Fruit fly (Drosophila melanogaster) whole organism, prepupa: ENCODE results near the gene Adsl.

ENCODE experiments used
- Blimp-1 ChIP-seq: fragments of 200-800 bp; sonication (Bioruptor generic); optimal IDR thresholded peaks from 3 replicates; lab custom pipeline; 2017; ENCODE audit warnings: missing biosample characterization, missing genetic modification characterization, mild to moderate bottlenecking, moderate library complexity, missing genetic modification reagents
- CG10631 ChIP-seq: fragments of 200-800 bp; sonication (Bioruptor generic); optimal IDR thresholded peaks from 2 replicates; lab custom pipeline; 2016; ENCODE audit warnings: missing biosample characterization, missing genetic modification characterization
- CG10669 ChIP-seq: fragments of 200-800 bp; sonication (Bioruptor generic); optimal IDR thresholded peaks from 3 replicates; lab custom pipeline; 2018; ENCODE audit warnings: missing biosample characterization, mild to moderate bottlenecking, missing genetic modification characterization, moderate library complexity
- CG11762 ChIP-seq: fragments of 200-800 bp; sonication (Bioruptor generic); optimal IDR thresholded peaks from 3 replicates; lab custom pipeline; 2016; ENCODE audit warnings: missing biosample characterization, missing genetic modification characterization; ENCODE audit not compliant: insufficient read depth
- CG11902 ChIP-seq: fragments of 200-800 bp; sonication (Bioruptor generic); optimal IDR thresholded peaks from 3 replicates; lab custom pipeline; 2016; ENCODE audit warnings: missing biosample characterization, missing genetic modification characterization
- CG15336 ChIP-seq: fragments of 200-800 bp; sonication (Bioruptor generic); IDR thresholded peaks from 2 replicates; pipeline ENCODE4 v1.3.6; 2022; ENCODE audit warnings: missing biosample characterization, missing genetic modification characterization
- CG1621 ChIP-seq: fragments of 200-800 bp; sonication (Bioruptor generic); optimal IDR thresholded peaks from 3 replicates; lab custom pipeline; 2018; ENCODE audit warnings: missing biosample characterization, mild to moderate bottlenecking, missing genetic modification characterization
- CG16779 ChIP-seq: fragments of 200-800 bp; sonication (Bioruptor generic); optimal IDR thresholded peaks from 3 replicates; lab custom pipeline; 2017; ENCODE audit warnings: missing biosample characterization, mild to moderate bottlenecking, missing genetic modification characterization
- CG3032 ChIP-seq: fragments of 200-800 bp; optimal IDR thresholded peaks from 2 replicates; lab custom pipeline; 2019; ENCODE audit warnings: missing biosample characterization, mild to moderate bottlenecking, missing genetic modification characterization, moderate library complexity
- CG34406 ChIP-seq: fragments of 200-800 bp; sonication (Bioruptor generic); optimal IDR thresholded peaks from 3 replicates; lab custom pipeline; 2016; ENCODE audit warnings: missing biosample characterization, missing genetic modification characterization
- CG3919 ChIP-seq: fragments of 200-800 bp; sonication (Bioruptor generic); optimal IDR thresholded peaks from 3 replicates; lab custom pipeline; 2016; ENCODE audit warnings: missing biosample characterization, missing genetic modification characterization
- CG6276 ChIP-seq: fragments of 200-800 bp; sonication (Bioruptor generic); optimal IDR thresholded peaks from 2 replicates; lab custom pipeline; 2017; ENCODE audit warnings: missing biosample characterization, mild to moderate bottlenecking, missing genetic modification characterization
- CG6792 ChIP-seq: fragments of 200-800 bp; sonication (Bioruptor generic); optimal IDR thresholded peaks from 3 replicates; lab custom pipeline; 2016; ENCODE audit warnings: missing biosample characterization, missing genetic modification characterization
- CG6808 ChIP-seq: fragments of 200-800 bp; sonication (Bioruptor generic); optimal IDR thresholded peaks from 3 replicates; lab custom pipeline; 2017; ENCODE audit warnings: missing biosample characterization, missing genetic modification characterization, mild to moderate bottlenecking, moderate library complexity, missing genetic modification reagents
- CG7368 ChIP-seq: fragments of 200-800 bp; sonication (Bioruptor generic); optimal IDR thresholded peaks from 3 replicates; lab custom pipeline; 2016; ENCODE audit warnings: missing biosample characterization, missing genetic modification characterization
- CG8119 ChIP-seq: fragments of 200-800 bp; sonication (Bioruptor generic); IDR thresholded peaks from 3 replicates; pipeline ENCODE4 v1.3.6; 2022; ENCODE audit warnings: missing biosample characterization, missing genetic modification characterization
- CG8319 ChIP-seq: fragments of 200-800 bp; sonication (Bioruptor generic); optimal IDR thresholded peaks from 3 replicates; lab custom pipeline; 2016; ENCODE audit warnings: missing biosample characterization, missing genetic modification characterization
- Eip75B ChIP-seq: fragments of 200-800 bp; sonication (Bioruptor generic); optimal IDR thresholded peaks from 3 replicates; lab custom pipeline; 2016; ENCODE audit warnings: missing biosample characterization, missing genetic modification characterization
- Eip78C ChIP-seq: fragments of 200-800 bp; sonication (Bioruptor generic); peaks from one replicate; lab custom pipeline; 2016; ENCODE audit warnings: missing biosample characterization, missing genetic modification characterization
- Eip93F ChIP-seq: fragments of 200-800 bp; sonication (Bioruptor generic); optimal IDR thresholded peaks from 2 replicates; lab custom pipeline; 2016; ENCODE audit warnings: missing biosample characterization, mild to moderate bottlenecking, missing genetic modification characterization
- Ets21C ChIP-seq: fragments of 200-800 bp; sonication (Bioruptor generic); optimal IDR thresholded peaks from 3 replicates; lab custom pipeline; 2016; ENCODE audit warnings: missing biosample characterization, missing genetic modification characterization
- Ets96B ChIP-seq: fragments of 200-800 bp; optimal IDR thresholded peaks from 2 replicates; lab custom pipeline; 2019; ENCODE audit warnings: missing biosample characterization, mild to moderate bottlenecking, missing genetic modification characterization, moderate library complexity
- Gug ChIP-seq: fragments of 200-800 bp; sonication (Bioruptor generic); IDR thresholded peaks from 2 replicates; pipeline ENCODE4 v1.3.6; 2022; ENCODE audit warnings: missing biosample characterization, missing genetic modification characterization
- Hr38 ChIP-seq: sonication (Bioruptor generic); optimal IDR thresholded peaks from 2 replicates; lab custom pipeline; 2016; ENCODE audit warnings: missing biosample characterization, missing genetic modification characterization
- Hr39 ChIP-seq: fragments of 200-800 bp; sonication (Bioruptor generic); optimal IDR thresholded peaks from 2 replicates; lab custom pipeline; 2016; ENCODE audit warnings: missing biosample characterization, missing genetic modification characterization
- Hr4 ChIP-seq: fragments of 200-800 bp; sonication (Bioruptor generic); optimal IDR thresholded peaks from 3 replicates; lab custom pipeline; 2016; ENCODE audit warnings: missing biosample characterization, missing genetic modification characterization
- Met ChIP-seq: fragments of 200-800 bp; sonication (Bioruptor generic); optimal IDR thresholded peaks from 3 replicates; lab custom pipeline; 2016; ENCODE audit warnings: missing biosample characterization, missing genetic modification characterization
- Smox ChIP-seq: fragments of 200-800 bp; sonication (Bioruptor generic); optimal IDR thresholded peaks from 3 replicates; lab custom pipeline; 2016; ENCODE audit warnings: missing biosample characterization, missing genetic modification characterization
- Sox14 ChIP-seq: fragments of 200-800 bp; sonication (Bioruptor generic); optimal IDR thresholded peaks from 3 replicates; lab custom pipeline; 2016; ENCODE audit warnings: missing biosample characterization, missing genetic modification characterization
- Sox15 ChIP-seq: fragments of 200-800 bp; sonication (Bioruptor generic); optimal IDR thresholded peaks from 3 replicates; lab custom pipeline; 2016; ENCODE audit warnings: missing biosample characterization, missing genetic modification characterization
- achi ChIP-seq: fragments of 200-800 bp; sonication (Bioruptor generic); optimal IDR thresholded peaks from 3 replicates; lab custom pipeline; 2016; ENCODE audit warnings: missing biosample characterization, missing genetic modification characterization
- acj6 ChIP-seq: fragments of 200-800 bp; sonication (Bioruptor generic); optimal IDR thresholded peaks from 3 replicates; lab custom pipeline; 2016; ENCODE audit warnings: missing biosample characterization, missing genetic modification characterization
- cyc ChIP-seq: fragments of 200-800 bp; sonication (Bioruptor generic); optimal IDR thresholded peaks from 3 replicates; lab custom pipeline; 2016; ENCODE audit warnings: missing biosample characterization, missing genetic modification characterization
- dac ChIP-seq: fragments of 200-800 bp; sonication (Bioruptor generic); optimal IDR thresholded peaks from 2 replicates; lab custom pipeline; 2017; ENCODE audit warnings: missing biosample characterization, mild to moderate bottlenecking, missing genetic modification characterization
- dsx ChIP-seq: fragments of 200-800 bp; optimal IDR thresholded peaks from 3 replicates; lab custom pipeline; 2019; ENCODE audit warnings: missing biosample characterization, mild to moderate bottlenecking, missing genetic modification characterization, moderate library complexity; ENCODE audit not compliant: poor library complexity, severe bottlenecking
- eg ChIP-seq: fragments of 200-800 bp; sonication (Bioruptor generic); IDR thresholded peaks from 3 replicates; pipeline ENCODE4 v1.3.6; 2022; ENCODE audit warnings: missing biosample characterization, missing genetic modification characterization
- fd59A ChIP-seq: fragments of 200-800 bp; sonication (Bioruptor generic); optimal IDR thresholded peaks from 2 replicates; lab custom pipeline; 2017; ENCODE audit warnings: missing biosample characterization, mild to moderate bottlenecking, missing genetic modification characterization, missing genetic modification reagents
- fd85E ChIP-seq: fragments of 200-800 bp; sonication (Bioruptor generic); optimal IDR thresholded peaks from 3 replicates; lab custom pipeline; 2016; ENCODE audit warnings: missing biosample characterization, missing genetic modification characterization
- fkh ChIP-seq: fragments of 200-800 bp; sonication (Bioruptor generic); optimal IDR thresholded peaks from 3 replicates; lab custom pipeline; 2017; ENCODE audit warnings: missing biosample characterization, mild to moderate bottlenecking, missing genetic modification characterization, moderate library complexity
- net ChIP-seq: fragments of 200-800 bp; sonication (Bioruptor generic); optimal IDR thresholded peaks from 3 replicates; lab custom pipeline; 2016; ENCODE audit warnings: missing biosample characterization, missing genetic modification characterization
- pdm3 ChIP-seq: fragments of 200-800 bp; sonication (Bioruptor generic); optimal IDR thresholded peaks from 3 replicates; lab custom pipeline; 2016; ENCODE audit warnings: missing biosample characterization, missing genetic modification characterization
- salr ChIP-seq, 2 experiments: fragments of 200-800 bp; sonication (Bioruptor generic); optimal IDR thresholded peaks; 3 replicates each; lab custom pipeline; 2016 to 2018; ENCODE audit warnings: missing biosample characterization in 2 of 2, missing genetic modification characterization in 2 of 2, mild to moderate bottlenecking in 1 of 2
- spab ChIP-seq: fragments of 200-800 bp; sonication (Bioruptor generic); optimal IDR thresholded peaks from 2 replicates; lab custom pipeline; 2017; ENCODE audit warnings: missing biosample characterization, mild to moderate bottlenecking, missing genetic modification characterization, missing genetic modification reagents
- ss ChIP-seq, 2 experiments: fragments of 200-800 bp; sonication (Bioruptor generic); optimal IDR thresholded peaks; 2 replicates in 1 of 2; 3 replicates in 1 of 2; lab custom pipeline; 2017 to 2018; ENCODE audit warnings: mild to moderate bottlenecking in 2 of 2, missing biosample characterization in 2 of 2, missing genetic modification characterization in 2 of 2, moderate library complexity in 1 of 2
- svp ChIP-seq: fragments of 200-800 bp; sonication (Bioruptor generic); peaks from one replicate; lab custom pipeline; 2016; ENCODE audit warnings: missing biosample characterization, missing genetic modification characterization

The Adsl gene

dm6 chr3R:17060244-17060664 lies 39.3 kb upstream of the Adsl start (continued):
- TF ChIP-seq CG1621 (tag; lab: Kevin White, UChicago) (no peak), Ets21C (no peak), CG11762 (peak; percentile 58), Smox (peak; percentile 25), dac (GFP tag; lab: Kevin White, UChicago) (peak; percentile 65), Eip78C (peak; percentile 93), Sox14 (GFP tag; lab: Kevin White, UChicago) (peak; percentile 67), CG16779 (tag; lab: Kevin White, UChicago) (no peak), Eip75B (peak; percentile 77), CG11902 (GFP tag; lab: Kevin White, UChicago) (peak; percentile 9), svp (GFP tag; lab: Kevin White, UChicago) (no peak), CG15336 (GFP tag; lab: Robert Waterston, UW) (peak; percentile 79), ss (GFP tag; optimal IDR thresholded peaks at IDR 0.05; lab: Kevin White, UChicago) (peak; percentile 49 to 62), fkh (GFP tag; lab: Kevin White, UChicago) (no peak)

dm6 chr3R:17059811-17060169 lies 38.9 kb upstream of the Adsl start:
- peak in 1 of 2 experiments; percentile 27 for TF ChIP-seq salr (GFP tag; optimal IDR thresholded peaks at IDR 0.05; lab: Kevin White, UChicago)
- no peak for TF ChIP-seq CG8319

dm6 chr3R:17059100-17059810 lies 38.3 kb upstream of the Adsl start:
- TF ChIP-seq dsx (GFP tag; lab: Kevin White, UChicago), result peak; percentile 69
- TF ChIP-seq net (GFP tag; lab: Kevin White, UChicago), result peak; percentile 81
- peak; percentile 75 for TF ChIP-seq CG16779 (tag; lab: Kevin White, UChicago)
- TF ChIP-seq Sox15 (GFP tag; lab: Kevin White, UChicago), result peak; percentile 92
- TF ChIP-seq CG7368 (GFP tag; lab: Kevin White, UChicago), result peak; percentile 77
- TF ChIP-seq Blimp-1 (GFP tag; lab: Kevin White, UChicago), result peak; percentile 31
- TF ChIP-seq Eip78C, result peak; percentile 97
- TF ChIP-seq CG11762, result peak; percentile 83
- TF ChIP-seq CG1621 (tag; lab: Kevin White, UChicago), result peak; percentile 78
- TF ChIP-seq CG10631 (GFP tag; lab: Kevin White, UChicago), result peak; percentile 90
- TF ChIP-seq fkh (GFP tag; lab: Kevin White, UChicago), result peak; percentile 32
- TF ChIP-seq Hr4 (GFP tag; lab: Kevin White, UChicago), result peak; percentile 93
- peak; percentile 45 for TF ChIP-seq eg
- TF ChIP-seq Met (GFP tag; lab: Kevin White, UChicago), result peak; percentile 67
- peak; percentile 85 for TF ChIP-seq Eip75B
- TF ChIP-seq fd85E (GFP tag; lab: Kevin White, UChicago), result peak; percentile 26
- TF ChIP-seq Eip93F (GFP tag; lab: Kevin White, UChicago), result no peak
- TF ChIP-seq CG8119 (GFP tag; lab: Robert Waterston, UW), result peak; percentile 91
- peak; percentile 77 for TF ChIP-seq Ets21C
- TF ChIP-seq CG6808 (GFP tag; lab: Kevin White, UChicago), result peak; percentile 85
- peak; percentile 82 for TF ChIP-seq CG3032 (tag; lab: Kevin White, UChicago)
- peak; percentile 83 for TF ChIP-seq Ets96B (tag; lab: Kevin White, UChicago)
- peak; percentile 87 for TF ChIP-seq spab (GFP tag; lab: Kevin White, UChicago)
- TF ChIP-seq CG6276 (GFP tag; lab: Kevin White, UChicago), result peak; percentile 89
- peak; percentile 86 for TF ChIP-seq CG10669 (GFP tag; lab: Kevin White, UChicago)
- peak; percentile 73 to 79 for TF ChIP-seq ss (GFP tag; optimal IDR thresholded peaks at IDR 0.05; lab: Kevin White, UChicago)
- peak; percentile 88 for TF ChIP-seq CG6792
- peak; percentile 88 for TF ChIP-seq achi (GFP tag; lab: Kevin White, UChicago)
- TF ChIP-seq CG3919 (GFP tag; lab: Kevin White, UChicago), result peak; percentile 88
- TF ChIP-seq CG34406, result peak; percentile 85
- TF ChIP-seq acj6 (GFP tag; lab: Kevin White, UChicago), result peak; percentile 87
- peak; percentile 76 for TF ChIP-seq cyc (GFP tag; lab: Kevin White, UChicago)
- TF ChIP-seq pdm3 (GFP tag; lab: Kevin White, UChicago), result peak; percentile 90
- peak; percentile 81 for TF ChIP-seq CG15336 (GFP tag; lab: Robert Waterston, UW)
- TF ChIP-seq Hr39 (GFP tag; lab: Kevin White, UChicago), result peak; percentile 86
- TF ChIP-seq svp (GFP tag; lab: Kevin White, UChicago), result peak; percentile 95
- TF ChIP-seq Gug, result peak; percentile 52
- peak; percentile 88 for TF ChIP-seq fd59A (GFP tag; lab: Kevin White, UChicago)
- TF ChIP-seq Hr38 (GFP tag; lab: Kevin White, UChicago), result no peak
